Fruit fly (Drosophila melanogaster): Measurements from ENCODE around the gene yellow-k.

Gene yellow-k

DNA sequence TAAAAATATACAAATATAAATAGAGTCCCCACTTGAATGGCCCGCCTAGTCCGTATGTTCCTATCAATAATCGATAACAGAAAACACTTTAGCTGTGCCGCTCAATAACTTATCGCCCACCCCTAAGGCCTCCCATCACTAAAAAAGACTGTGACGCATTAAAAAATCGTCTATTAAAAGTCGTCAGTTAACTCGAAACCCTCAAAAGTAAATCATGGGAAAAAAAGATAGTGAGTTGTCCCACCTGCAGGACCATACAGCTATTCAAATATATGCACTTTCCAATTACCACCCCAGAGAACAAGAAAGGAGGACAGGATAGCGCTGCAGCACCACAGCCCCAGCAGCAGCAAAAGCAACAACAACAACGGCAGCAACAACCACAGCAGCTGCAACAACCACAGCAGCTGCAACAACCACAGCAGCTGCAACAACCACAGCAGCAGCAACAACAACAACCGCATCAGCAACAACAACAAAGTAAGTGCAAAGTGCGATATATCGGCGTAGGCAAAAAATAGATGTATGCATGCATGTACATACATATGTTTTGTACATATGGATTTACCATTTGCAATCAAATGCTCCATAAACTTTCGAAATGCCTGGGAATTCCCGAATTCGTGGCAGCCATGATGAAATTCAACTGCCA is 33.7 kb downstream of the yellow-k start, which contains the start of gene AGO2 (continued):
- TF ChIP-seq al (GFP tag; IDR thresholded peaks at IDR 0.05) (no peak), HLH4C (GFP tag; IDR thresholded peaks at IDR 0.05; ENCODE audit: partially characterized antibody) (peak; percentile 77), Doc3 (GFP tag; IDR thresholded peaks at IDR 0.05; ENCODE audit: partially characterized antibody) (peak; percentile 45; the same call in 1 of the 3 replicates), CG9817 (tag; optimal IDR thresholded peaks at IDR 0.05) (no peak), CG15073 (GFP tag; optimal IDR thresholded peaks at IDR 0.05) (no peak), abd-A (tag; optimal IDR thresholded peaks at IDR 0.05) (no peak), CG13775 (GFP tag; optimal IDR thresholded peaks at IDR 0.05) (no peak), shn (GFP tag; optimal IDR thresholded peaks at IDR 0.05) (peak; percentile 1), Asciz (GFP tag; optimal IDR thresholded peaks at IDR 0.05) (peak; percentile 23), CG8359 (GFP tag; optimal IDR thresholded peaks at IDR 0.05; ENCODE audit: borderline replicate concordance) (no peak), CG10431 (GFP tag; optimal IDR thresholded peaks at IDR 0.05) (peak; percentile 61), Sry-β (GFP tag; optimal IDR thresholded peaks at IDR 0.05) (no peak), scrt (GFP tag; optimal IDR thresholded peaks at IDR 0.05) (peak; percentile 40), Ptx1 (GFP tag; IDR thresholded peaks at IDR 0.05) (no peak), Dek (tag; optimal IDR thresholded peaks at IDR 0.05) (no peak), caup (GFP tag; optimal IDR thresholded peaks at IDR 0.05; ENCODE audit: severe bottlenecking) (no peak), NfI (GFP tag; optimal IDR thresholded peaks at IDR 0.05) (no peak), CG17361 (GFP tag; IDR thresholded peaks at IDR 0.05) (peak; percentile 32; the same call in 1 of the 3 replicates), HmgZ (tag; optimal IDR thresholded peaks at IDR 0.05) (no peak), pzg (GFP tag; optimal IDR thresholded peaks at IDR 0.05) (peak; percentile 62), CG14441 (GFP tag; IDR thresholded peaks at IDR 0.05) (no peak), NC2β (GFP tag; optimal IDR thresholded peaks at IDR 0.05) (no peak), prd (optimal IDR thresholded peaks at IDR 0.05) (no peak), prd (GFP tag; IDR thresholded peaks at IDR 0.05) (0 out of 3 replicates have a peak, but pooled peaks have one; percentile 14), z (GFP tag; IDR thresholded peaks at IDR 0.05) (no peak), seq (GFP tag; IDR thresholded peaks at IDR 0.05) (no peak; the same call in 1 of the 2 replicates), dimm (GFP tag; IDR thresholded peaks at IDR 0.05) (no peak), CG7556 (GFP tag; optimal IDR thresholded peaks at IDR 0.05) (no peak), CkIIα-i1 (GFP tag; IDR thresholded peaks at IDR 0.05) (no peak), MBD-R2 (GFP tag; IDR thresholded peaks at IDR 0.05) (peak; percentile 24; the same call in 1 of the 2 replicates), wek (GFP tag; optimal IDR thresholded peaks at IDR 0.05) (peak; percentile 17), tio (GFP tag; optimal IDR thresholded peaks at IDR 0.05) (no peak), Dip2 (GFP tag; IDR thresholded peaks at IDR 0.05) (no peak), NC2α (GFP tag; optimal IDR thresholded peaks at IDR 0.05) (no peak), CG6765 (GFP tag; optimal IDR thresholded peaks at IDR 0.05) (peak; percentile 24), CG4617 (GFP tag; optimal IDR thresholded peaks at IDR 0.05; ENCODE audit: borderline replicate concordance) (peak; percentile 93), crol (GFP tag; IDR thresholded peaks at IDR 0.05) (no peak), CG4328 (GFP tag; optimal IDR thresholded peaks at IDR 0.05) (no peak), Hmx (GFP tag; optimal IDR thresholded peaks at IDR 0.05) (no peak), onecut (GFP tag; IDR thresholded peaks at IDR 0.05) (peak; percentile 47), CG6175 (GFP tag; IDR thresholded peaks at IDR 0.05) (no peak), schlank (tag; optimal IDR thresholded peaks at IDR 0.05) (no peak), CG6854 (GFP tag; optimal IDR thresholded peaks at IDR 0.05) (peak; percentile 3), fru (optimal IDR thresholded peaks at IDR 0.05) (no peak), crp (GFP tag; optimal IDR thresholded peaks at IDR 0.05) (peak in 1 of 2 experiments; percentile 26), pho (GFP tag; optimal IDR thresholded peaks at IDR 0.05) (peak; percentile 10), gsb (GFP tag; IDR thresholded peaks at IDR 0.05) (no peak), CG12942 (GFP tag; optimal IDR thresholded peaks at IDR 0.05) (no peak), Side (GFP tag; optimal IDR thresholded peaks at IDR 0.05) (peak; percentile 51), da (GFP tag; optimal IDR thresholded peaks at IDR 0.05) (peak; percentile 62)

Measured in whole organism, embryonic.